Worm (Caenorhabditis elegans) whole organism, late embryonic: Measurements from ENCODE around the gene B0554.5.

ENCODE experiments used
- C38D4.7 ChIP-seq: fragments of 200-800 bp; sonication (Bioruptor generic); optimal IDR thresholded peaks from 2 replicates; lab custom pipeline; 2018; ENCODE audit warnings: mild to moderate bottlenecking, missing genetic modification characterization, moderate library complexity, missing compliant biosample characterization
- Y22D7AL.16 ChIP-seq: sonication (generic microtip); optimal IDR thresholded peaks from 2 replicates; lab custom pipeline; 2016; ENCODE audit warnings: missing genetic modification characterization, missing compliant biosample characterization
- ceh-14 ChIP-seq: sonication (generic microtip); optimal IDR thresholded peaks from 2 replicates; lab custom pipeline; 2016; ENCODE audit warnings: missing genotype, missing genetic modification characterization, missing compliant biosample characterization
- ceh-18 ChIP-seq: sonication (generic microtip); optimal IDR thresholded peaks from 2 replicates; lab custom pipeline; 2016; ENCODE audit warnings: missing genetic modification characterization, missing compliant biosample characterization
- ceh-22 ChIP-seq: sonication (generic microtip); optimal IDR thresholded peaks from 2 replicates; lab custom pipeline; 2017; ENCODE audit warnings: missing biosample characterization, missing genetic modification characterization
- ceh-24 ChIP-seq: sonication (generic microtip); optimal IDR thresholded peaks from 2 replicates; lab custom pipeline; 2016; ENCODE audit warnings: mild to moderate bottlenecking, missing genetic modification characterization, missing compliant biosample characterization
- ceh-30 ChIP-seq: fragments of 150-350 bp; optimal IDR thresholded peaks from 2 replicates; lab custom pipeline; 2014; ENCODE audit warnings: missing biosample characterization, missing genetic modification characterization
- ceh-31 ChIP-seq: sonication (generic microtip); optimal IDR thresholded peaks from 2 replicates; lab custom pipeline; 2016; ENCODE audit warnings: missing genetic modification characterization, missing compliant biosample characterization
- ceh-34 ChIP-seq: sonication (generic microtip); optimal IDR thresholded peaks from 2 replicates; lab custom pipeline; 2016; ENCODE audit warnings: mild to moderate bottlenecking, missing genetic modification characterization, missing compliant biosample characterization
- ceh-9 ChIP-seq: sonication (generic microtip); optimal IDR thresholded peaks from 2 replicates; lab custom pipeline; 2016; ENCODE audit warnings: mild to moderate bottlenecking, missing genetic modification characterization, inconsistent platforms, missing compliant biosample characterization
- dmd-4 ChIP-seq: sonication (generic microtip); optimal IDR thresholded peaks from 2 replicates; lab custom pipeline; 2016; ENCODE audit warnings: borderline replicate concordance, missing genetic modification characterization, missing compliant biosample characterization
- dve-1 ChIP-seq: sonication (generic microtip); optimal IDR thresholded peaks from 2 replicates; lab custom pipeline; 2017; ENCODE audit warnings: antibody characterized with exemption, mild to moderate bottlenecking, missing genetic modification characterization, missing compliant biosample characterization
- elt-2 ChIP-seq: sonication (generic microtip); optimal IDR thresholded peaks from 2 replicates; lab custom pipeline; 2016; ENCODE audit warnings: missing genetic modification reagents, missing genetic modification characterization, missing compliant biosample characterization
- eyg-1 ChIP-seq: sonication (generic microtip); optimal IDR thresholded peaks from 2 replicates; lab custom pipeline; 2016; ENCODE audit warnings: missing genotype, missing genetic modification characterization, missing compliant biosample characterization
- fax-1 ChIP-seq: sonication (generic microtip); optimal IDR thresholded peaks from 2 replicates; lab custom pipeline; 2016; ENCODE audit warnings: missing genotype, missing genetic modification characterization, missing compliant biosample characterization
- fkh-10 ChIP-seq: fragments of 150-350 bp; optimal IDR thresholded peaks from 2 replicates; lab custom pipeline; 2014; ENCODE audit warnings: missing biosample characterization, missing genetic modification reagents, missing genetic modification characterization
- fkh-6 ChIP-seq: sonication (generic microtip); optimal IDR thresholded peaks from 2 replicates; lab custom pipeline; 2016; ENCODE audit warnings: missing genetic modification characterization, missing compliant biosample characterization
- hlh-30 ChIP-seq: sonication (generic microtip); optimal IDR thresholded peaks from 2 replicates; lab custom pipeline; 2017; ENCODE audit warnings: antibody characterized with exemption, missing genetic modification characterization, missing compliant biosample characterization; ENCODE audit not compliant: insufficient read depth
- hlh-6 ChIP-seq: sonication (generic microtip); optimal IDR thresholded peaks from 2 replicates; lab custom pipeline; 2016; ENCODE audit warnings: missing genotype, missing genetic modification characterization, missing compliant biosample characterization
- hlh-8 ChIP-seq: sonication (generic microtip); optimal IDR thresholded peaks from 2 replicates; lab custom pipeline; 2016; ENCODE audit warnings: missing genotype, missing genetic modification characterization, missing compliant biosample characterization
- lim-6 ChIP-seq: sonication (generic microtip); optimal IDR thresholded peaks from 2 replicates; lab custom pipeline; 2016; ENCODE audit warnings: missing genetic modification characterization, missing compliant biosample characterization
- mec-3 ChIP-seq: sonication (generic microtip); optimal IDR thresholded peaks from 2 replicates; lab custom pipeline; 2016; ENCODE audit warnings: borderline replicate concordance, missing genetic modification characterization, missing compliant biosample characterization
- nhr-11 ChIP-seq: fragments of 150-350 bp; optimal IDR thresholded peaks from 2 replicates; lab custom pipeline; 2014; ENCODE audit warnings: missing biosample characterization, missing genetic modification characterization
- nhr-232 ChIP-seq: sonication (generic microtip); optimal IDR thresholded peaks from 2 replicates; lab custom pipeline; 2016; ENCODE audit warnings: missing genetic modification characterization, missing compliant biosample characterization
- odd-2 ChIP-seq: sonication (generic microtip); optimal IDR thresholded peaks from 2 replicates; lab custom pipeline; 2017; ENCODE audit warnings: antibody characterized with exemption, mild to moderate bottlenecking, missing genetic modification characterization, missing compliant biosample characterization
- pat-9 ChIP-seq: fragments of 200-800 bp; sonication (Bioruptor generic); optimal IDR thresholded peaks from 2 replicates; lab custom pipeline; 2018; ENCODE audit warnings: mild to moderate bottlenecking, missing genetic modification characterization, moderate library complexity, missing compliant biosample characterization
- pax-1 ChIP-seq: fragments of 150-350 bp; optimal IDR thresholded peaks from 2 replicates; lab custom pipeline; 2014; ENCODE audit warnings: missing biosample characterization, missing genetic modification characterization
- pha-2 ChIP-seq: sonication (generic microtip); optimal IDR thresholded peaks from 2 replicates; lab custom pipeline; 2017; ENCODE audit warnings: mild to moderate bottlenecking, missing genetic modification characterization, missing compliant biosample characterization
- pha-4 ChIP-seq: fragments of 150-350 bp; optimal IDR thresholded peaks from 2 replicates; lab custom pipeline; 2018; ENCODE audit warnings: missing biosample characterization, missing genetic modification reagents, missing genetic modification characterization
- pros-1 ChIP-seq: fragments of 150-350 bp; optimal IDR thresholded peaks from 2 replicates; lab custom pipeline; 2014; ENCODE audit warnings: missing biosample characterization, missing genetic modification reagents, missing genetic modification characterization
- rnt-1 ChIP-seq: sonication (generic microtip); optimal IDR thresholded peaks from 2 replicates; lab custom pipeline; 2016; ENCODE audit warnings: missing genetic modification characterization, missing compliant biosample characterization
- sdc-2 ChIP-seq: sonication (generic microtip); optimal IDR thresholded peaks from 2 replicates; lab custom pipeline; 2016; ENCODE audit warnings: missing genotype, missing genetic modification characterization, missing compliant biosample characterization
- sox-2 ChIP-seq: fragments of 200-800 bp; sonication (Bioruptor generic); IDR thresholded peaks from 2 replicates; pipeline ENCODE4 v1.3.6; 2022; ENCODE audit warnings: missing genetic modification reagents, missing genetic modification characterization, missing compliant biosample characterization
- unc-42 ChIP-seq: sonication (generic microtip); optimal IDR thresholded peaks from 2 replicates; lab custom pipeline; 2016; ENCODE audit warnings: missing genotype, missing genetic modification characterization, missing compliant biosample characterization
- unc-55 ChIP-seq: sonication (generic microtip); optimal IDR thresholded peaks from 2 replicates; lab custom pipeline; 2017; ENCODE audit warnings: missing biosample characterization, missing genetic modification reagents, missing genetic modification characterization
- unc-86 ChIP-seq: sonication (generic microtip); optimal IDR thresholded peaks from 2 replicates; lab custom pipeline; 2016; ENCODE audit warnings: missing genetic modification characterization, missing compliant biosample characterization
- ztf-16 ChIP-seq: sonication (generic microtip); optimal IDR thresholded peaks from 2 replicates; lab custom pipeline; 2017; ENCODE audit warnings: missing genetic modification characterization, missing compliant biosample characterization

Gene B0554.5

ce11 chrV:384511-384910 lies 39.7 kb upstream of the B0554.5 start:
- TF ChIP-seq ztf-16 (tag; lab: Kevin White, UChicago) (no peak), hlh-8 (tag; lab: Kevin White, UChicago) (no peak), hlh-30 (no peak)
- TF ChIP-seq, all 69 proteins: peak for 0

DNA sequence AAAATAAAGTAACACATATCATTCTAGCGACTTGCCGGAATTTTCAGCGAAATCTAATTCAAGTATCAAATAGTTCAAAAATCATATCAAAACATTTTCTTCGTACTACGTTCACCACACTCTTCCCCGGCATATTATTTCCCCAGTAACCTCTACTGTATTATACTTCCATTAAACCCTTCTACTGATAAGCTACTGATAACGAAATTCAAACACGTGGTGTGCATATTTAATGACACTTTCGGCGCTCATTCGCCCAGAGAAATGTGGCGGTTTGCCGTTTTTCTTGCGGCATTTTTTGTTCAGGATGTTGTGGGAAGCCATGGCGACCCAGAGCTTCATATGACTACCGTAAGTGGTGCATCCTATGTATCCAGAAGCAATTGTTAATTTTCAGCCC lies 38.8 kb upstream of the B0554.5 start, which contains the start of gene lipl-5:
Gene lipl-5, plus strand, starts transcription at position 259 of the 400 bp plus-strand sequence.
- TF ChIP-seq pax-1: no peak
- TF ChIP-seq elt-2: peak; percentile 59

- TF ChIP-seq fkh-6 (tag; lab: Kevin White, UChicago): no peak
- TF ChIP-seq lim-6 (tag; lab: Kevin White, UChicago): no peak
- TF ChIP-seq pax-1: no peak
- no peak for TF ChIP-seq nhr-11
- TF ChIP-seq pros-1 (tag; lab: Kevin White, UChicago): no peak
- TF ChIP-seq pat-9 (tag; lab: Kevin White, UChicago): no peak
- TF ChIP-seq pha-4: no peak
- TF ChIP-seq fkh-10 (GFP tag; lab: Kevin White, UChicago): no peak
- TF ChIP-seq odd-2 (tag; lab: Kevin White, UChicago): no peak
- TF ChIP-seq fax-1 (tag; lab: Kevin White, UChicago): no peak
- TF ChIP-seq dve-1 (tag; lab: Kevin White, UChicago): no peak
- TF ChIP-seq ceh-34 (tag; lab: Kevin White, UChicago): no peak
- no peak for TF ChIP-seq ceh-31 (tag; lab: Kevin White, UChicago)
- TF ChIP-seq unc-42: no peak
Observed at ce11 chrV:388397-388796, 35.8 kb upstream of the B0554.5 start, which contains the start of gene ZK6.6. Gene ZK6.6 (plus strand): TSS chrV:388697.

DNA sequence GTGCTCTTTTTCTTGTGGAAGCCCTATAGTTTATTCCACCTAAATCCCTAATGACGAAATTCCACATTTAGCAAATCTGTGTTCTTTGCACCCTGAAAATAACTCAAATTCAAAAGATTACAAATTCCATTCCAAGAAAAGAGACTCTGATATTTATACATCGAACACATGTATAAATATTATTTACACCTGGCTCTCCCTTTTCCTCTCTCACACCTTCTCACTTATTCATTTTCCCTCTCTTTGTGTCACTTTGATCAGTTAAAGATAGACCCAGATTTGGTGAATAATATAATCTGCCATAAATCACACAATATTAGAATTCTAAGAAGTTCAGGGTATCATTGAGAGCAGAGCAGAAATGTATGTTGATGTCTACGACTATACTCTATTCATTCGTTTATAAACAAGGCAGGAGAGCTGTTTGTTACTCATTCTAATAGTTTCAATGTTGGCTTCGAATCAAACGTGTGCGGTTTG lies 32.0 kb upstream of the B0554.5 start, which contains the start of gene nhr-254:
Gene nhr-254, plus strand, starts transcription at position 430 of the 480 bp plus-strand sequence.
- TF ChIP-seq unc-55 (no peak), pax-1 (no peak), sdc-2 (tag; lab: Kevin White, UChicago) (no peak), pros-1 (tag; lab: Kevin White, UChicago) (no peak), Y22D7AL.16 (no peak), elt-2 (no peak), eyg-1 (tag; lab: Kevin White, UChicago) (no peak), unc-42 (no peak), mec-3 (tag; lab: Kevin White, UChicago) (no peak), unc-86 (tag; lab: Kevin White, UChicago) (no peak)

DNA sequence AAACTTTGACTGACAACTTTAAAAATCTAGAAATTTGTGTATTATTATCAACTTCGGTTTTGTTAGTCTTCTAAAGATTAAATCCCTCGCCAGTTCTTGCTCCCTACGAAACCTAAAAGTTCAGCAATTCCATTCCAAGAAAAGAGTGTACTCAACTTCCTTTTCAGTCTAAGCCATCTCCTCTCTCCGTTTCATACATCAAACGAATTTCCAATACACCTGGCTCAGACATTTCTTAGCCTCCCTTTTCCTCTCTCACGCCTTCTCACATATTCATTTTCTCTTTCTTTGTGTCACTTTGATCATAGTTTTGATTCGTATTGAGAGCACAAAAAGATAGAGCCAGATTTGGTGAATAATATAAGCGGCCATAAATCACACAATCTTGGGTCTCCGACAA lies 27.9 kb upstream of the B0554.5 start, which contains the start of gene nhr-253:
Gene nhr-253, plus strand, starts transcription at position 285 of the 400 bp plus-strand sequence.
- TF ChIP-seq ceh-18 (tag; lab: Kevin White, UChicago) (no peak), fax-1 (tag; lab: Kevin White, UChicago) (no peak), lim-6 (tag; lab: Kevin White, UChicago) (no peak), hlh-6 (tag; lab: Kevin White, UChicago) (no peak), Y22D7AL.16 (no peak), sox-2 (GFP tag; lab: Robert Waterston, UW) (no peak), fkh-6 (tag; lab: Kevin White, UChicago) (no peak), dmd-4 (no peak), odd-2 (tag; lab: Kevin White, UChicago) (no peak), ceh-14 (no peak), ceh-22 (no peak), ceh-30 (tag; lab: Kevin White, UChicago) (no peak), unc-55 (no peak), rnt-1 (no peak), ceh-9 (tag; lab: Kevin White, UChicago) (no peak), pha-2 (tag; lab: Kevin White, UChicago) (no peak), nhr-11 (no peak), ceh-24 (tag; lab: Kevin White, UChicago) (no peak), C38D4.7 (GFP tag; lab: Kevin White, UChicago) (no peak), nhr-232 (no peak)
